Fruit fly (Drosophila melanogaster) whole organism, embryonic: ENCODE data around the gene CG13924.

ENCODE experiments used
- Antp ChIP-seq: fragments of 200-800 bp; sonication (Bioruptor generic); optimal IDR thresholded peaks from 3 replicates; lab custom pipeline; 2016; ENCODE audit warnings: missing biosample characterization, missing genetic modification characterization
- Atf6 ChIP-seq: fragments of 200-800 bp; sonication (Bioruptor generic); IDR thresholded peaks from 2 replicates; pipeline ENCODE4 v1.3.6; 2022; ENCODE audit warnings: missing biosample characterization, missing genetic modification characterization
- CG10321 ChIP-seq: fragments of 200-800 bp; sonication (Bioruptor generic); IDR thresholded peaks from 2 replicates; pipeline ENCODE4 v1.3.6; 2022; ENCODE audit warnings: missing biosample characterization, missing genetic modification characterization
- CG10366 ChIP-seq: fragments of 200-800 bp; sonication (Bioruptor generic); IDR thresholded peaks from 2 replicates; pipeline ENCODE4 v1.3.6; 2022; ENCODE audit warnings: missing biosample characterization, missing genetic modification characterization
- CG11560 ChIP-seq: fragments of 200-800 bp; sonication (Bioruptor generic); IDR thresholded peaks from 3 replicates; pipeline ENCODE4 v1.3.6; 2022; ENCODE audit warnings: missing biosample characterization, missing genetic modification characterization
- CG13624 ChIP-seq: fragments of 200-800 bp; sonication (Bioruptor generic); optimal IDR thresholded peaks from 2 replicates; lab custom pipeline; 2016; ENCODE audit warnings: missing biosample characterization, missing genetic modification characterization
- CG13894 ChIP-seq: fragments of 200-800 bp; sonication (Bioruptor generic); optimal IDR thresholded peaks from 3 replicates; lab custom pipeline; 2018; ENCODE audit warnings: missing biosample characterization, mild to moderate bottlenecking, missing genetic modification characterization, moderate library complexity
- CG15073 ChIP-seq: fragments of 200-800 bp; sonication (Bioruptor generic); optimal IDR thresholded peaks from 2 replicates; lab custom pipeline; 2016; ENCODE audit warnings: missing biosample characterization, missing genetic modification characterization
- CG15269 ChIP-seq: fragments of 200-800 bp; sonication (Bioruptor generic); optimal IDR thresholded peaks from 2 replicates; lab custom pipeline; 2018; ENCODE audit warnings: missing biosample characterization, mild to moderate bottlenecking, missing genetic modification characterization, moderate library complexity
- CG1647 ChIP-seq: fragments of 200-800 bp; sonication (Bioruptor generic); optimal IDR thresholded peaks from 3 replicates; lab custom pipeline; 2016; ENCODE audit warnings: missing biosample characterization, missing genetic modification characterization
- CG16813 ChIP-seq: fragments of 200-800 bp; sonication (Bioruptor generic); IDR thresholded peaks from 3 replicates; pipeline ENCODE4 v1.3.6; 2022; ENCODE audit warnings: missing biosample characterization, missing genetic modification characterization; ENCODE audit not compliant: partially characterized antibody
- CG18619 ChIP-seq: fragments of 200-800 bp; sonication (Bioruptor generic); optimal IDR thresholded peaks from 3 replicates; lab custom pipeline; 2017; ENCODE audit warnings: missing biosample characterization, mild to moderate bottlenecking, missing genetic modification characterization
- CG33213 ChIP-seq: fragments of 200-800 bp; sonication (Bioruptor generic); optimal IDR thresholded peaks from 3 replicates; lab custom pipeline; 2016; ENCODE audit warnings: missing biosample characterization, missing genetic modification characterization
- CG3995 ChIP-seq: fragments of 200-800 bp; sonication (Bioruptor generic); optimal IDR thresholded peaks from 3 replicates; lab custom pipeline; 2016; ENCODE audit warnings: missing biosample characterization, missing genetic modification characterization
- CG6175 ChIP-seq: fragments of 200-800 bp; sonication (Bioruptor generic); IDR thresholded peaks from 3 replicates; pipeline ENCODE4 v1.3.6; 2022; ENCODE audit warnings: missing biosample characterization, missing genetic modification characterization
- CG6683 ChIP-seq: fragments of 200-800 bp; sonication (Bioruptor generic); optimal IDR thresholded peaks from 2 replicates; lab custom pipeline; 2017; ENCODE audit warnings: missing biosample characterization, mild to moderate bottlenecking, missing genetic modification characterization, missing genetic modification reagents
- CG7271 ChIP-seq: fragments of 200-800 bp; sonication (Bioruptor generic); optimal IDR thresholded peaks from 2 replicates; lab custom pipeline; 2018; ENCODE audit warnings: missing biosample characterization, mild to moderate bottlenecking, missing genetic modification characterization, moderate library complexity
- CG7745 ChIP-seq: fragments of 200-800 bp; sonication (Bioruptor generic); optimal IDR thresholded peaks from 2 replicates; lab custom pipeline; 2018; ENCODE audit warnings: missing biosample characterization, mild to moderate bottlenecking, missing genetic modification characterization, moderate library complexity
- CG7839 ChIP-seq: fragments of 200-800 bp; sonication (Bioruptor generic); optimal IDR thresholded peaks from 3 replicates; lab custom pipeline; 2018; ENCODE audit warnings: missing biosample characterization, mild to moderate bottlenecking, missing genetic modification characterization, moderate library complexity
- CHES-1-like ChIP-seq: fragments of 200-800 bp; sonication (Bioruptor generic); optimal IDR thresholded peaks from 2 replicates; lab custom pipeline; 2016; ENCODE audit warnings: missing biosample characterization, missing genetic modification characterization
- Camta ChIP-seq: fragments of 200-800 bp; sonication (Bioruptor generic); optimal IDR thresholded peaks from 2 replicates; lab custom pipeline; 2016; ENCODE audit warnings: missing biosample characterization, missing genetic modification characterization
- E2f1 ChIP-seq: fragments of 200-800 bp; sonication (Bioruptor generic); IDR thresholded peaks from 2 replicates; pipeline ENCODE4 v1.3.6; 2022; ENCODE audit warnings: missing biosample characterization, missing genetic modification characterization
- H2.0 ChIP-seq: fragments of 200-800 bp; sonication (Bioruptor generic); IDR thresholded peaks from 2 replicates; pipeline ENCODE4 v1.3.6; 2022; ENCODE audit warnings: missing biosample characterization, missing genetic modification characterization
- Hmx ChIP-seq: fragments of 200-800 bp; sonication (Bioruptor generic); optimal IDR thresholded peaks from 2 replicates; lab custom pipeline; 2016; ENCODE audit warnings: missing biosample characterization, missing genetic modification characterization
- Neu2 ChIP-seq: fragments of 200-800 bp; sonication (Bioruptor generic); optimal IDR thresholded peaks from 3 replicates; lab custom pipeline; 2016; ENCODE audit warnings: missing biosample characterization, missing genetic modification characterization, borderline replicate concordance
- Sin3A ChIP-seq: fragments of >200 bp; optimal IDR thresholded peaks from 2 replicates; lab custom pipeline; 2018
- Sox102F ChIP-seq: fragments of 200-800 bp; sonication (Bioruptor generic); optimal IDR thresholded peaks from 2 replicates; lab custom pipeline; 2018; ENCODE audit warnings: missing biosample characterization, mild to moderate bottlenecking, missing genetic modification characterization, moderate library complexity
- Sry-δ ChIP-seq: fragments of 200-800 bp; sonication (Bioruptor generic); optimal IDR thresholded peaks from 2 replicates; lab custom pipeline; 2016; ENCODE audit warnings: missing biosample characterization, missing genetic modification characterization
- abd-A ChIP-seq: fragments of 200-800 bp; sonication (Bioruptor generic); optimal IDR thresholded peaks from 3 replicates; lab custom pipeline; 2019; ENCODE audit warnings: missing biosample characterization, mild to moderate bottlenecking, missing genetic modification characterization, moderate library complexity
- bbx ChIP-seq: fragments of 200-800 bp; sonication (Bioruptor generic); IDR thresholded peaks from 2 replicates; pipeline ENCODE4 v1.3.6; 2022; ENCODE audit warnings: missing biosample characterization, missing genetic modification characterization; ENCODE audit not compliant: partially characterized antibody
- bsh ChIP-seq, 2 experiments: fragments of 200-800 bp; sonication (Bioruptor generic); optimal IDR thresholded peaks; 2 replicates each; lab custom pipeline; 2017 to 2018; ENCODE audit warnings: mild to moderate bottlenecking in 2 of 2, missing biosample characterization in 2 of 2, missing genetic modification characterization in 2 of 2, moderate library complexity in 1 of 2
- cato ChIP-seq: fragments of 200-800 bp; sonication (Bioruptor generic); optimal IDR thresholded peaks from 2 replicates; lab custom pipeline; 2016; ENCODE audit warnings: missing biosample characterization, missing genetic modification characterization, borderline replicate concordance
- corto ChIP-seq: fragments of 200-800 bp; sonication (Bioruptor generic); optimal IDR thresholded peaks from 2 replicates; lab custom pipeline; 2016; ENCODE audit warnings: missing biosample characterization, mild to moderate bottlenecking, missing genetic modification characterization, moderate library complexity
- crol ChIP-seq: fragments of 200-800 bp; sonication (Bioruptor generic); IDR thresholded peaks from 2 replicates; pipeline ENCODE4 v1.3.6; 2022; ENCODE audit warnings: missing biosample characterization, missing genetic modification characterization
- dm ChIP-seq: fragments of 200-800 bp; sonication (Bioruptor generic); optimal IDR thresholded peaks from 3 replicates; lab custom pipeline; 2016; ENCODE audit warnings: missing biosample characterization, missing genetic modification characterization
- gce ChIP-seq: fragments of 200-800 bp; sonication (Bioruptor generic); IDR thresholded peaks from 3 replicates; pipeline ENCODE4 v1.3.6; 2022; ENCODE audit warnings: missing biosample characterization, missing genetic modification characterization
- gfzf ChIP-seq: fragments of 200-800 bp; sonication (Bioruptor generic); optimal IDR thresholded peaks from 2 replicates; lab custom pipeline; 2016; ENCODE audit warnings: missing biosample characterization, mild to moderate bottlenecking, missing genetic modification characterization, moderate library complexity
- gsb-n ChIP-seq: fragments of 200-800 bp; sonication (Bioruptor generic); optimal IDR thresholded peaks from 3 replicates; lab custom pipeline; 2018; ENCODE audit warnings: missing biosample characterization, mild to moderate bottlenecking, missing genetic modification characterization
- insv ChIP-seq, 2 experiments: fragments of 200-800 bp; sonication (Bioruptor generic); optimal IDR thresholded peaks; 3 replicates each; lab custom pipeline; 2016 to 2018; ENCODE audit warnings: missing biosample characterization in 2 of 2, missing genetic modification characterization in 2 of 2
- kni ChIP-seq: fragments of 200-800 bp; sonication (Bioruptor generic); optimal IDR thresholded peaks from 3 replicates; lab custom pipeline; 2017; ENCODE audit warnings: mild to moderate bottlenecking, missing biosample characterization, missing genetic modification reagents, missing genetic modification characterization
- luna ChIP-seq: fragments of 200-800 bp; sonication (Bioruptor generic); optimal IDR thresholded peaks from 2 replicates; lab custom pipeline; 2016; ENCODE audit warnings: missing biosample characterization, missing genetic modification characterization
- maf-S ChIP-seq: fragments of 200-800 bp; sonication (Bioruptor generic); optimal IDR thresholded peaks from 2 replicates; lab custom pipeline; 2016; ENCODE audit warnings: missing biosample characterization, missing genetic modification characterization
- pho ChIP-seq: fragments of 200-800 bp; sonication (Bioruptor generic); optimal IDR thresholded peaks from 2 replicates; lab custom pipeline; 2016; ENCODE audit warnings: missing biosample characterization, missing genetic modification characterization
- sd ChIP-seq: fragments of 200-800 bp; sonication (Bioruptor generic); optimal IDR thresholded peaks from 3 replicates; lab custom pipeline; 2018; ENCODE audit warnings: missing biosample characterization, mild to moderate bottlenecking, missing genetic modification characterization, moderate library complexity
- seq ChIP-seq: fragments of 200-800 bp; sonication (Bioruptor generic); IDR thresholded peaks from 2 replicates; pipeline ENCODE4 v1.3.6; 2022; ENCODE audit warnings: missing biosample characterization, missing genetic modification characterization
- sna ChIP-seq: fragments of 200-800 bp; sonication (Bioruptor generic); IDR thresholded peaks from 2 replicates; pipeline ENCODE4 v1.3.6; 2022; ENCODE audit warnings: missing biosample characterization, missing genetic modification characterization; ENCODE audit not compliant: partially characterized antibody
- stwl ChIP-seq: fragments of 200-800 bp; sonication (Bioruptor generic); optimal IDR thresholded peaks from 3 replicates; lab custom pipeline; 2018; ENCODE audit warnings: missing biosample characterization, mild to moderate bottlenecking, missing genetic modification characterization, moderate library complexity
- tup ChIP-seq: fragments of 200-800 bp; sonication (Bioruptor generic); optimal IDR thresholded peaks from 2 replicates; lab custom pipeline; 2016; ENCODE audit warnings: missing biosample characterization, mild to moderate bottlenecking, missing genetic modification characterization, moderate library complexity
- vfl ChIP-seq: fragments of 200-800 bp; sonication (Bioruptor generic); optimal IDR thresholded peaks from 2 replicates; lab custom pipeline; 2016; ENCODE audit warnings: missing biosample characterization, missing genetic modification characterization
- vnd ChIP-seq: fragments of 200-800 bp; sonication (Bioruptor generic); IDR thresholded peaks from 3 replicates; pipeline ENCODE4 v1.3.6; 2022; ENCODE audit warnings: missing biosample characterization, missing genetic modification characterization; ENCODE audit not compliant: partially characterized antibody

Gene CG13924

dm6 chr3L:1876215-1876625 lies 6.4 kb downstream of the CG13924 start, which contains the start of gene dre4 (continued):
- TF ChIP-seq Camta (GFP tag; lab: Kevin White, UChicago) (peak; percentile 65), CG10366 (peak; percentile 62), vnd (GFP tag; lab: Robert Waterston, UW) (no peak), CG18619 (peak; percentile 35), vfl (GFP tag; lab: Kevin White, UChicago) (peak; percentile 33), stwl (peak; percentile 88), corto (GFP tag; lab: Kevin White, UChicago) (no peak), gsb-n (tag; lab: Kevin White, UChicago) (peak; percentile 72), Hmx (GFP tag; lab: Kevin White, UChicago) (no peak), luna (GFP tag; lab: Kevin White, UChicago) (peak; percentile 42), bbx (GFP tag; lab: Robert Waterston, UW) (peak; percentile 9; the same call in 1 of the 2 replicates), sna (GFP tag; lab: Robert Waterston, UW) (peak; percentile 37; the same call in 1 of the 2 replicates), CHES-1-like (GFP tag; lab: Kevin White, UChicago) (peak; percentile 94), crol (GFP tag; lab: Robert Waterston, UW) (peak; percentile 24; the same call in 1 of the 2 replicates), CG7745 (tag; lab: Kevin White, UChicago) (no peak), insv (GFP tag; optimal IDR thresholded peaks at IDR 0.05; lab: Kevin White, UChicago) (peak in 1 of 2 experiments; percentile 21), CG7271 (tag; lab: Kevin White, UChicago) (no peak), Sry-δ (GFP tag; lab: Kevin White, UChicago) (peak; percentile 61), CG6683 (GFP tag; lab: Kevin White, UChicago) (peak; percentile 34), gfzf (GFP tag; lab: Kevin White, UChicago) (peak; percentile 97), cato (GFP tag; lab: Kevin White, UChicago) (peak; percentile 18), kni (GFP tag; lab: Kevin White, UChicago) (no peak), CG15269 (peak; percentile 58), CG16813 (GFP tag; lab: Robert Waterston, UW) (0 out of 3 replicates have a peak, but pooled peaks have one; percentile 39), Sox102F (peak; percentile 66), CG15073 (GFP tag; lab: Kevin White, UChicago) (no peak), Antp (GFP tag; lab: Kevin White, UChicago) (peak; percentile 28), bsh (GFP tag; optimal IDR thresholded peaks at IDR 0.05; lab: Kevin White, UChicago) (peak; percentile 19 to 76), Atf6 (GFP tag; lab: Robert Waterston, UW) (peak; percentile 35), CG6175 (GFP tag; lab: Robert Waterston, UW) (no peak), seq (GFP tag; lab: Robert Waterston, UW) (peak; percentile 60; the same call in 1 of the 2 replicates), CG13894 (tag; lab: Kevin White, UChicago) (peak; percentile 49), pho (peak; percentile 84), CG3995 (peak; percentile 37), CG7839 (tag; lab: Kevin White, UChicago) (peak; percentile 76), E2f1 (GFP tag; lab: Robert Waterston, UW) (peak; percentile 87), CG1647 (GFP tag; lab: Kevin White, UChicago) (peak; percentile 55), CG11560 (tag; lab: Robert Waterston, UW) (no peak), H2.0 (GFP tag; lab: Robert Waterston, UW) (peak; percentile 75), CG10321 (GFP tag; lab: Robert Waterston, UW) (0 out of 2 replicates have a peak, but pooled peaks have one; percentile 42), abd-A (tag; lab: Kevin White, UChicago) (no peak), CG13624 (GFP tag; lab: Kevin White, UChicago) (peak; percentile 89), Neu2 (no peak), Sin3A (lab: Kevin White, UChicago) (peak; percentile 60), gce (GFP tag; lab: Robert Waterston, UW) (no peak), tup (GFP tag; lab: Kevin White, UChicago) (no peak), sd (tag; lab: Kevin White, UChicago) (peak; percentile 96), CG33213 (peak; percentile 88), maf-S (GFP tag; lab: Kevin White, UChicago) (peak; percentile 17), dm (GFP tag; lab: Kevin White, UChicago) (peak; percentile 66)
